Fruit fly (Drosophila melanogaster): ENCODE results near the gene CG10147.

- TF ChIP-seq foxo (GFP tag; optimal IDR thresholded peaks at IDR 0.05) (no peak), psq (GFP tag; optimal IDR thresholded peaks at IDR 0.05) (no peak), Dif (GFP tag; optimal IDR thresholded peaks at IDR 0.05; ENCODE audit: partially characterized antibody) (no peak), Dfd (GFP tag; optimal IDR thresholded peaks at IDR 0.05) (no peak), rgr (GFP tag; optimal IDR thresholded peaks at IDR 0.05) (no peak), Abd-B (GFP tag; optimal IDR thresholded peaks at IDR 0.05) (no peak), CG32264 (GFP tag; optimal IDR thresholded peaks at IDR 0.05) (no peak), Vsx2 (GFP tag; optimal IDR thresholded peaks at IDR 0.05; ENCODE audit: partially characterized antibody) (no peak), pan (optimal IDR thresholded peaks at IDR 0.05) (no peak), fru (GFP tag; optimal IDR thresholded peaks at IDR 0.05) (no peak), h (GFP tag; optimal IDR thresholded peaks at IDR 0.05) (no peak), Sp1 (GFP tag; optimal IDR thresholded peaks at IDR 0.05) (no peak), usp (GFP tag; optimal IDR thresholded peaks at IDR 0.05) (no peak), CG9705 (GFP tag; optimal IDR thresholded peaks at IDR 0.05) (no peak)
These were observed 39.0 kb downstream of the CG10147 start for dm6 chr3L:6449159-6449664.
